Fruit fly (Drosophila melanogaster): ENCODE results near the gene CG31550.
A peak's percentile ranks its signal among the peaks of the same experiment; 100 is the strongest.

The CG31550 gene

DNA sequence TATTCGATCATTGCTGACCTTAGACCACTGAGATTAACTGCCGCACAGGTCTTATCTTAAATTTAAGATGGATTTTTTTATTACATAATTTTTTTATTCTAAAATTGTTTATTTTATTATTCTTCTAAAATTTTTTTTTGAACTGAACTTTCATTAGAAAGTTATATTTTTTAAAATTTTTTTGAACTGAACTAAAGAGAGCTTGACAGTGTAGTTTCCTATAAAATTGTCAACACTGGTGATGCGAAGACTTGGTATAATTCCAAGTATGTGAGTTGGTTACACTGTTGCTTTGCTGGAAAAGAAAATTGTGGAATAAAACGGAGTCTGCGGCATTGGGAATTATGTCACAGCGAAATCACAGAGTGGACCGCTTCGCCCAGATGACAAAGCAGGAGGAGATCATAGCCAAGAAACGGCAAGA is at the start of gene CG31550:
Gene CG31550, plus strand, starts transcription at position 249 of the 424 bp plus-strand sequence.
- peak; percentile 42 for TF ChIP-seq noc (tag; optimal IDR thresholded peaks at IDR 0.05)

DNA sequence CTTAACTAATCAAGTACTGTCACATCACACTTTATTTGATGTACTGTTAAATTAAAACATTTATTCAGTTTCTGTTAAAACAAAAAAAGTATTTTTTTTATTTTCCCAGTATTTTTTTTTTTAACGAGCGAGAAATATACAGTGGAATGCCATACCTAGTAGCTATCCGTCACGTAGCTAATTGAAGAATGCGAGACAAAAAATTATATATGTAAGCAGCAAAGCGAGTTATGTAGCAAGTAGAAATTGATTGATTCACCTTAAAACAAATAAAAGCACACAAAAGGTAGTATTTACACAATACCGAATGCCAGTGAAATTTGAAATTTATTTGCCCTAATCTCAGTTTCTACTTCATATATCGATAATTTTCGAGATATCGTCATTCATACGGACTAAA is 46.6 kb upstream of the CG31550 start:
- TF ChIP-seq noc (tag; optimal IDR thresholded peaks at IDR 0.05) = no peak

DNA sequence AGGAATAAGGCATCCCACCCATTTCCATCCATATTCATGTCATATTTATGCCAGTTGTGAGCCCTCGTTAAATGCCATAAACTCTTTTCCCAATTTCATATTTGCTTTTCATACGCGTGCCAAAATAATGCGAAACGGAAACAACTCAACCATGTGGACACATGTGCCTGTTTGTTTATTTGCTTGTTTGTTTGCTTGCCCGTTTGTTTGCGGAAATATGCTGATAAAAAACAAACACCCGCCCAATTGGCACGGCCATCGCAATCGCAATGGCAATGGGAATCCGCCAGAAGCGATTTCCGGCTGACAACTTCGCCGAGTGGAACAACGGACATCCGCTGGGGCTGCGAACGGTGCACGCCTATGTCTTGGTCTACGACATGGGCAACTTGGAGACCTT is 31.0 kb upstream of the CG31550 start:
- no peak for TF ChIP-seq noc (tag; optimal IDR thresholded peaks at IDR 0.05)

DNA sequence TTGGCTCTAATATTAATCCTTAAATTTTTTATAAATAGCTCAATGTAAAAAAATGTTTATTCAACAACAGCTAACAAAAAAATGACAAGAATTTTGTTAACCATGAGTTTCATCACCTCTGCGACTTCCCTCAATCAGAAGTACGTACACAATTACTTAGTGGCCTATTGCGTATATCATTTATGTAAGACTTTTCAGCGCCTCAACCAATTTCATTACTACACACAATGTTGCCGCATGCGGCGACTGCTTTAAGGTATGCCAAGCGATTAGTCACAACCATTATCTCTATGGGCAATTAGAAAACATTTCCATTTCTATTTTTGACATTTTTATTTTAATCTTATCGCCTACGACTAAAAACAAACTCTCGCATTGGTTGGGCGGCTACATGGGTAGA is 26.7 kb upstream of the CG31550 start:
- TF ChIP-seq noc (tag; optimal IDR thresholded peaks at IDR 0.05) = no peak

DNA sequence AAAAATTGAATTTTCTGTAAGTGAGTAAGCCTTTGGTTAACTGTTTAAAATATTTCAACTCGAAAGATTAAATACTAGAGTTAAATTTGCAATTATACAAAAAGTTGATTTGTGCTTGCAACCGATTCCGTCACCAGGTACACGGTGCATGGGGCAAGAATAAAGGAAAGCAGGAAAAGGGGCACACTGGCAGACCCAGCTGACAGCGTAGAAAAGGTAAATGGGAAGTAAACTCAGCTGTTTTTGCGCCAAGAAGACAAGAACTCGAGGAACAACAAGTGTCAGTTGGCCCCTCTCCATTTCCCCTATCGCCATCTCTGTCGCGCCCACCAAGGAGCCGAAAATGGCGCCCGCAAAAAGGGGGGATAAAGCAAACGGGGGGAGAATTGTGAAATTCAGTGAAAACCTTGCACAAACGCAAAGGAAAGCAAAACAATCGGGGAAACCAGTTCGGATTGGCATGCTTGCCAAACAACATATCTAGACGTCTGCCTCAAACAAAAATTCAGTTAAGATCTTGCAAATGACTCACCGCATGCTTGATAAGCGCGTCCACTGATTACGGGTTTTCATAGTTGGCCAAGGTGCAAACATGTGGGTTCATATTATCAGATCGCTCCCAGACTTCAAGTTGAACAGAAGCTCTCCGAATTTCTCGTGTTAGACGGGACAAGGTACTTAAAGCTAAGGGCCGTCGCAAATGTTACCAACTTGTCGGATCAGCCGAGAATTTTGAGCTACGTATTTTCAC is 22.0 kb upstream of the CG31550 start:
- no peak for TF ChIP-seq noc (tag; optimal IDR thresholded peaks at IDR 0.05)

DNA sequence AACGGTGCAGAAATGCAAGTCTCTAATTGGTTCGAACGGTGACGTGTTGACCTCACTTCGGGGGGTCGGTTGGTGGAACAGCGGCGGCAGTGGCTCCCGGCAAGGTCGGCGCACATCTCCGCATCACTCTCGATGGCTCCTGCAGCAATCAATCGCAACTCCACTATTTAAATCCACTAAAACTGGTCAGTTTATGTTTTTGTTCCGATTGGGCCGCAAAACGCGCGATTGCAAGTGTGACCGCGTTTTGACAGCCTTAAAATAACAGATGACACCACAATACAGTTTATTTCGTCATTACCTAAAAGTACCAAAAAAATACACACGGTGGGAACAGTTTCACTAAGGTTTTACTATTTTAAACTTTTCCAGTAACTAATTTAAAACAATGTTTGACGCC is 20.9 kb upstream of the CG31550 start, which contains the start of gene PEK:
Gene PEK, minus strand, starts transcription at position 273 of the 400 bp plus-strand sequence.
- TF ChIP-seq noc (tag; optimal IDR thresholded peaks at IDR 0.05) = no peak

DNA sequence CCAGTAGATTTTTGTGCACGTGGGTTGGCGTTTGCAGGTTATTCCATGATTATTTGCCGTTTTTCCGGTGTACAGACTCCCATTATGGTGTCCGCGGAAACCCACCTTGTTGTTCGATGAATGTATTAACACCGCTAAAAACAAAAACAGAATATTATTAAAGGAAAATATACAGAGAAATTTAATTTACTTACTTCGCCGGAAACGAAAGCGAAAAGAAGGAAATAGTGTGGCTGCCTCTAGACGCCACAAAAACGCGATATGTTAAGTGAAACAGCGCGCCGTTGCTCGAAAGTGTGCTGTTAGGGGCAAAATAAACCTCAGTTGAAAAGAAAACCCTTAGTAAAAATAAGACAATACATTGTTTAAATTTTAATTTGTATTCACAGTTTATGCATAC is 18.5 kb upstream of the CG31550 start, which contains the start of gene RpL35A:
Gene RpL35A, minus strand, starts transcription at position 227 of the 400 bp plus-strand sequence.
- TF ChIP-seq noc (tag; optimal IDR thresholded peaks at IDR 0.05) = peak; percentile 53

DNA sequence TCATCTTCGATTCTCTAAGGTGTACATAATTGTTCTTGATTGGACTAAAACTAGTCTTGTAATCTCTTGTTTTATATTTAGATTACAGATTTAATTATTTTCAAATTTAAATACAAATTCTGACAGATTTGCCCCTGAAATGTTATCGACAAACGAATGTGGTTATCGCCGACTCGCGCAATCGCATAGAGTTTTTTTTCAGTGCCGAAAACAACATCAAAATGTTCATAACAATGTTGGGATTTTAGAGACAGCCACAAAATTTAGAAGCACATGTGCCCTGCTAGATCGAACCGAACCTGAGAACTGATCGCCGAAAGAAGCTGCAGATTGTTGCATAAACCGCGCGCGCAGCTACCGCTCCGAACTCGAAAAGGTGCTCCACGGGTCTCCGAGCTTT is 17.7 kb upstream of the CG31550 start, which contains the start of gene POLDIP2:
Gene POLDIP2, plus strand, starts transcription at position 160 of the 400 bp plus-strand sequence.
- TF ChIP-seq noc (tag; optimal IDR thresholded peaks at IDR 0.05) = no peak

DNA sequence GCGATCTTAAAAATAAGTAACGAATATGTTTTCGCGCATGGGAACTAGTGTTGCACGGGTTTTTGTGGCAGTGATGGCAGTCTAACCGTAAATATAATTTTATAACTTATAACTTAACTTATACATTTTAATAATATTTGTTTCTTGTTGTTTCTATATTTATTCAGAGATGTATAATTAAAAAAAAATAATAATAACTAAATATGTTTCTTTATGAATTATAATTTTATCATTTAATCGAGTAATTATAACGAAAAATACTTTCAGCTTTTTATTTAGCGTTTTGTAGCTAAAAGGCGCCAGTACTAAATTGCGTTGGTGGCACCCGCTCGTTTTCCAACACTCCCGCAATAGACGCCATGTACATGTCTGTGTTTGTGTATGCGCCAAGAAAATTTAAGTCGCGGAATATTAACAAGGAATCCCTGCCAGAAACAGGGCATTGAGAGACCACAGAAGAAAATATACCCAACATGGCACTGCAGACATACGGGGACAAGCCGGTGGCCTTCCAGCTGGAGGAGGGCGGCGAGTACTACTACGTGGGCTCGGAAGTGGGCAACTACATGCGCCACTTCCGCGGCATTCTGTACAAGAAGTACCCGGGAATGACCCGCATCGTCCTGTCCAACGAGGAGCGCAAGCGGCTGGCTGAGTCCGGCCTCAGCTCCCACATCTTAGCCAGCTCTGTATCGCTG is 14.6 kb upstream of the CG31550 start, which contains the start of the genes mRpL44 and Snr1:
Gene mRpL44, minus strand, starts transcription at position 51 of the 698 bp plus-strand sequence.
Gene Snr1, plus strand, starts transcription at position 341 of the 698 bp plus-strand sequence.
- TF ChIP-seq noc (tag; optimal IDR thresholded peaks at IDR 0.05) = peak; percentile 61

DNA sequence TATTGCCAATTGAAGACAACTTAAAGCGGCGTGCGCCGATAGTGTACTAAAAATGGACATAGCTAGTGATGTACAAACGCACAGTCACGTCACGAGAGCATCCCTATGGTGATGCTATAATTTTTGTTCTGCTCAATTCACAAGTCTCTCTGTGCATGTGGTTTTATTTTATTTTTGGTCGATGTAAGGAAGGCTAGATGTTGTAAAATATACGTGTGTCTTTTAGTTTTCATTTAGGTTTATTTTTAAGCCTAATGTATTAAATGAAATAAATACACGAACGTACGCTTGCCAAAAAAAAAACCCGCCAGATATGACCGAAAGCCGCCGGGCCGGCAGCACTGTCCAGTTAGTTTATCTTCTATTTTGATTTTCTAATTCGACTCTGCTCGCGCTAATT is 10.8 kb upstream of the CG31550 start, which contains the start of the genes CG45100, HDAC3 and Hcs:
Gene CG45100, minus strand, starts transcription at position 50 of the 400 bp plus-strand sequence.
Gene HDAC3, minus strand, starts transcription at position 50 of the 400 bp plus-strand sequence.
Gene Hcs, plus strand, starts transcription at position 349 of the 400 bp plus-strand sequence.
- TF ChIP-seq noc (tag; optimal IDR thresholded peaks at IDR 0.05) = no peak

DNA sequence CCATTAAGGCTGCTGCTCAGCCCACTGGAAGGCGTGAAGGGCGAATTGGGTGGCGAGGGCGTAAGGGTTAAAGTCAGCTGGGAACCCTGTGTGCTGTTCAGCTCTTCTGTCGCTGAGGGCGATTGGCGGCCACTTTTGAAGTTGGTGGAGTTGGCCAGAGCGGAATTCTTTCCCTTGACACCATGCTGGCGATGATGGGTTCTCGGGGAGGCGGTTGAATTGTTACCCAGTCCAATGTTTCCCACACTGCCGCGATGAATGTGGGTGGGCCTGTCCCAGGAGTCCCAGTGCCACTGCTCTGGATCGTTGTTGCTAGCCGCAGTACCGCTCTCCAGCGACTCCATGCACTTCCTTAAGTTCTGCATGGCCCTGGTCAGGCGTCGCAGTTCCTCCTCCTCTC is 2.6 kb upstream of the CG31550 start:
- no peak for TF ChIP-seq noc (tag; optimal IDR thresholded peaks at IDR 0.05)

DNA sequence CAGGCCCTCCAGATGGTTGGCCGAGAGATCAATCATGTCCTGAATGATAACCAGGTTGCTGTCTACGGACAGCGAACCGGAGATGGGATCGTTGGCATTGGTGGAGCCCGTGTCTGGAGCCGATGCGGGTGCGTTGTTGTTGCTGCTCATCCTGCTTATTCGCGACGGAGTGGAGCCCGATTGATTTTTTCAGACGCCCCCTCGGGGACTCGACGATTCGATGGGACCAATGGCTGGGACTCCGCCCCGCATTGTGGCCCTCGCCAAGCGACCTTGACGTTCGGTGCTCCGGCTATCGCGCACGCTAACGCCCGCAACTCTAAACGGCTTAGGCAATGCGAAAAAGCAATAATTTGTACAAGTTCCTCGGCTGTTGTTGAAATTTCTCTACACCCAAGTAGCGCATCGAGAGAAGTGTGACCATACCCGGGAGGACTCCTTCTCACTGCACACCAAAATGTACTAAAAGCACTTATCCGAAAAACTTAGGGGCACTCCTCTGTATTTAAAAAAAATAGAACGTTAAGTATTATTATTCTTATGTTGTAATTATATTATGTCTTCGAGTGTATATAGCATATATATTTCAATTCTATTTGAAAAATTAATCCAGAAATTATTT is 1.7 kb upstream of the CG31550 start, which contains the start of gene ksr:
Gene ksr, minus strand, starts transcription at position 419 of the 622 bp plus-strand sequence.
- no peak for TF ChIP-seq noc (tag; optimal IDR thresholded peaks at IDR 0.05)

DNA sequence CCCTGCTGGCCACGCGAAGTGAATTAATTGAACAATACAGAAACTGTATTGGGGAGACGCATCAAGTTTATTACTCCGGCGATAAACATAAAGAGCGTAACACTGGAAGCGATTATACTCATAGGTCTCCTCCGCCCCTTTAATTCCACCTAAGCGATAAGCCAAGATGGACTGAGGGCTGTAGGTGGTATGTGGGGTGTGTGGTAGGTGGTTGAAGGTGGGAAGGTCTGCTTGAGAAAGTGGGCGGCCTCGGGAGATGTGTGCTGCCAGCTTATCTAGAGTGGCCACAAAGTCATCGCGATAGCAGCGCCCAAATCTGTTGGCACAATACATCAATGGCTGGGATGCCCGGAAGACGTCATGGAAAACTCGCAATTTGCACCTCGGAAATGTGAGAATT is 12.3 kb downstream of the CG31550 start:
- no peak for TF ChIP-seq noc (tag; optimal IDR thresholded peaks at IDR 0.05)

DNA sequence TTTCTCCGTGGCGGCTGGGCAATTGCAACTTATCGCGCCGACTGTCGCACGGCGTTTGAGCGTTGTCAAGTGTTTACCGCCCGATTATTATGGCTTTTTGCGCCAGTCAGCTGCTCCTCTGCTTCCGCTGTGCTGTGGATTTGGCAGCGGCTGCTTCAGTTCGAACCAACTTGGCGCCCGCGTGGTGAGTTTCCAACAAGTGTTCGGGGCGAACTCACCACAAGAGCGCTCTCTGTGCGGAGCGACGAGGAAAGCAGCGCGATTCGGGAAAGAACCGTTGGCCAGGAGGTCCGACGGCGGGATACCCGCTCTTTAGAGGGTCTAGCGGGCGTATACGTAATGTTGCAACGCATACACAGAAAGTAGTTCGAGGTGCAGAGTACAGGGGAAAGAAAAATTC is 17.3 kb downstream of the CG31550 start, which contains the start of gene NKCC:
Gene NKCC, minus strand, starts transcription at position 57 of the 400 bp plus-strand sequence.
- no peak for TF ChIP-seq noc (tag; optimal IDR thresholded peaks at IDR 0.05)

DNA sequence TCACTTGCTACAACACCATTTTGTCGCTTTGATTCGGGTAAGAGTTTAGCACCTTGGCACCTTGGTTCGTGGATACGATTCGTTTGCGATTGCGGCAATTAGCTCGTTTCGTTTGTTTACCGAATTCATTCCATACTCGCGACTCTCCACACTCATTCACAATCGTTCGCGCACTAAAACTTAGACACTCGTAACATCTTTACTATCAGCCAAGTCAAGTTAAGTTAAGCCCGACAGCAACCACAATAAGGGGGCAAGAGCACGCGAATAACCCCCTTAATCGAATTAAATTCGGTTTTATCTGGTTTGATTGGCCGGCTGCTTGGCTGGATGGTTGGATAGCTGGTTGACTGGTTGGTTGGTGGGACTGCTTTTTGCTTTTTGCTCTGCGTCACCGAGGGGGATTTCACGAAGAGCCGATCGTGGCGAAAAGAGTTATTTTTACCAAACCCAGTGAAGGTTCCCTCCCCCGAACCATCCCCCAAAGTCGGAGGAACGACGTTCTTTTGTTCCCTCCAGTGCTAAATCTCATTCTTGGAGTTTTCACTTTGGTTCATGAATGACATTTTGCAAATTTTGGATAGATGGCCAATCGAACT is 18.5 kb downstream of the CG31550 start:
- no peak for TF ChIP-seq noc (tag; optimal IDR thresholded peaks at IDR 0.05)

Data from whole organism, larva.